Worm (Caenorhabditis elegans): ENCODE data around the gene B0252.3.
"Not testable (repeated sequence)": the region's sequence is repeated elsewhere in the genome, so short reads cannot be mapped to it uniquely, and the experiment has no call there.

B0252.3 gene

DNA sequence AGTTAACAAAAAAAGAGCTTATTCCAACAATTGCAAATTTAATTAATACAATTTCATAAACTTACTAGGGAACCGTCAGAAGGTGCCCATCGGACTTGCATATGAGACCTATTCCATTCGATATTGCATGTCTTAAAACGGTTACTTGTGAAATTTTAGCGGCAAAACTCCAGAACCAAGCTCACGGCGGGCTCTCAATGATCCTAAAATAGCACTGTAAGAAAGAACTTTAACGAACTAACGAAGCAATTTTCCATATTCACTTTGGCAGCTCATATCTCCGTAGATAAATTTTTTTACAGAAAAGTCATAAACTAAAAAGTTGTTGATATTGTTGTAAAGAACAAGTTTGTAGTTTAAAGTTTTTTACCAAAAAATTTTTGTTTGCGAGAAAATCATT is at the start of gene B0252.3:
Gene B0252.3 (minus strand): TSS at position 101 of the 400 bp plus-strand sequence.
- not testable (repeated sequence) for TF ChIP-seq med-1 (GFP tag; optimal IDR thresholded peaks at IDR 0.05; ENCODE audit: insufficient read depth); ztf-29 (GFP tag; IDR thresholded peaks at IDR 0.05); T22C8.4 (GFP tag; IDR thresholded peaks at IDR 0.05)

- TF ChIP-seq cog-1 (tag; optimal IDR thresholded peaks at IDR 0.05) (no peak), flt-1 (GFP tag; IDR thresholded peaks at IDR 0.05) (no peak), tab-1 (GFP tag; IDR thresholded peaks at IDR 0.05) (no peak)
Measured at ce11 chrII:6955084-6955697, 47.6 kb upstream of the B0252.3 start.

DNA sequence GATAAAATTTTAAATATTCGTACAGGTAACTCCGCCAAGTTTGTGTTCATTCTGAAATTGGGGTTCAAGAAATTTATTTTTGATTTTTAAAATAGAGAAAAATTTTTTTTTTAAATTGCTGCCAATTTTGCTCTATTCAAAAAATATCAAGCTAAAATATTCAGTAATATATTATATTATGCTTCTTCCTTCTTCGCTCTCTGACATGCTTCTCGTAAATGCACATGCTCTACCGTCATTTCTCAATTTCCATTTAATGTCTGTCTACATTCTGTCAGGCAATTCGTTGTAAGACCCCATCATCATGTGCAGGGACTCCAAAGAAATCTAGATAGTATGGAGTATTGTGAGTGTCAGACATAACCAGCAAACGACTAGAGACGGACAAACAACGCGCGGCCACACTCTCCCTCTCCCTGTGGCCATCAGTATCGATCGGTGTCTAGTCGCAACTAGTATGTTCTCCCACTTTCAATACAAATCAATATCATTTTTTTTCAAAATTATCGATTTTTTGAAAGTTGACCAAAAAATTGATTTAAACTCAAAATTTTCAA is 43.8 kb upstream of the B0252.3 start, which contains the start of the genes malt-1 and ceh-38:
Gene malt-1 (minus strand): TSS at position 51 of the 557 bp plus-strand sequence.
Gene ceh-38 (plus strand): TSS at position 277 of the 557 bp plus-strand sequence.
- no peak for TF ChIP-seq med-1 (GFP tag; optimal IDR thresholded peaks at IDR 0.05; ENCODE audit: insufficient read depth)
- no peak for TF ChIP-seq ztf-29 (GFP tag; IDR thresholded peaks at IDR 0.05)
- TF ChIP-seq tab-1 (GFP tag; IDR thresholded peaks at IDR 0.05) = no peak
- peak; percentile 91 for TF ChIP-seq cog-1 (tag; optimal IDR thresholded peaks at IDR 0.05)
- peak; percentile 100 for TF ChIP-seq T22C8.4 (GFP tag; IDR thresholded peaks at IDR 0.05)
- peak; percentile 70; the same call in 1 of the 2 replicates for TF ChIP-seq flt-1 (GFP tag; IDR thresholded peaks at IDR 0.05)

- 0 out of 2 replicates have a peak, but pooled peaks have one; percentile 12 for TF ChIP-seq tab-1 (GFP tag; IDR thresholded peaks at IDR 0.05)
- no peak for TF ChIP-seq med-1 (GFP tag; optimal IDR thresholded peaks at IDR 0.05; ENCODE audit: insufficient read depth)
- TF ChIP-seq T22C8.4 (GFP tag; IDR thresholded peaks at IDR 0.05) = peak; percentile 46; the same call in 1 of the 2 replicates
- TF ChIP-seq ztf-23 (GFP tag; IDR thresholded peaks at IDR 0.05) = 0 out of 2 replicates have a peak, but pooled peaks have one; percentile 21
- TF ChIP-seq cog-1 (tag; optimal IDR thresholded peaks at IDR 0.05) = peak; percentile 64
- TF ChIP-seq ztf-29 (GFP tag; IDR thresholded peaks at IDR 0.05) = 0 out of 2 replicates have a peak, but pooled peaks have one; percentile 54
- TF ChIP-seq ref-1 (GFP tag; conservative IDR thresholded peaks at IDR 0.05) = no peak
- TF ChIP-seq flt-1 (GFP tag; IDR thresholded peaks at IDR 0.05) = no peak
- no peak for TF ChIP-seq klf-2 (GFP tag; conservative IDR thresholded peaks at IDR 0.05)
Measured at ce11 chrII:6943299-6944051, 35.9 kb upstream of the B0252.3 start.

- no peak for TF ChIP-seq ztf-29 (GFP tag; IDR thresholded peaks at IDR 0.05)
- no peak for TF ChIP-seq ztf-23 (GFP tag; IDR thresholded peaks at IDR 0.05)
- no peak for TF ChIP-seq klf-2 (GFP tag; conservative IDR thresholded peaks at IDR 0.05)
- no peak for TF ChIP-seq tab-1 (GFP tag; IDR thresholded peaks at IDR 0.05)
- TF ChIP-seq ref-1 (GFP tag; conservative IDR thresholded peaks at IDR 0.05) = no peak
- no peak for TF ChIP-seq med-1 (GFP tag; optimal IDR thresholded peaks at IDR 0.05; ENCODE audit: insufficient read depth)
- no peak for TF ChIP-seq T22C8.4 (GFP tag; IDR thresholded peaks at IDR 0.05)
- TF ChIP-seq flt-1 (GFP tag; IDR thresholded peaks at IDR 0.05) = no peak
- TF ChIP-seq cog-1 (tag; optimal IDR thresholded peaks at IDR 0.05) = no peak
Measured at ce11 chrII:6941520-6941919, 34.0 kb upstream of the B0252.3 start.

ce11 chrII:6940726-6941230 is 33.2 kb upstream of the B0252.3 start:
- TF ChIP-seq klf-2 (GFP tag; conservative IDR thresholded peaks at IDR 0.05) (no peak), cog-1 (tag; optimal IDR thresholded peaks at IDR 0.05) (no peak), ztf-23 (GFP tag; IDR thresholded peaks at IDR 0.05) (no peak), med-1 (GFP tag; optimal IDR thresholded peaks at IDR 0.05; ENCODE audit: insufficient read depth) (no peak), ref-1 (GFP tag; conservative IDR thresholded peaks at IDR 0.05) (no peak), T22C8.4 (GFP tag; IDR thresholded peaks at IDR 0.05) (no peak), ztf-29 (GFP tag; IDR thresholded peaks at IDR 0.05) (no peak), tab-1 (GFP tag; IDR thresholded peaks at IDR 0.05) (no peak), flt-1 (GFP tag; IDR thresholded peaks at IDR 0.05) (no peak)

DNA sequence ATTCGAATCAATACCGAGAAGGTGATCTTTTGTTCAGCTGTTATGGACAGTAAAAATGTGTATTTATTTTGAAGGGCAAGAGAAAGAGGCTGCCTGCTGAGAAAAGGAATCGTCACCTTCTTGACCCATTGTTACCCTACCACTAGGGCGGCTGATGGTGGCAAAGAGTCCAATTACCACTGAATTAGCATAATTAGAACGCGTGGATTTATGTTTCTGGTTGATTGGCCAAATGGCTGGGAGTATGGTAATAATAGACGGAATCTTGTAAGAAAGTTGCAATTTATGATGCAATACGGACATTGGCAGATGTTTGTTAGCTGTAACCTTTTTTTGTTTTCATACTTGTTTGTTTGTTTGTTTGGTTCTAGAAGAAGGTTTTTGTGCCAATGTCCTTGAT is 32.3 kb upstream of the B0252.3 start:
- TF ChIP-seq med-1 (GFP tag; optimal IDR thresholded peaks at IDR 0.05; ENCODE audit: insufficient read depth) (no peak), cog-1 (tag; optimal IDR thresholded peaks at IDR 0.05) (no peak), tab-1 (GFP tag; IDR thresholded peaks at IDR 0.05) (peak; percentile 38; the same call in 1 of the 2 replicates), flt-1 (GFP tag; IDR thresholded peaks at IDR 0.05) (0 out of 2 replicates have a peak, but pooled peaks have one; percentile 7), klf-2 (GFP tag; conservative IDR thresholded peaks at IDR 0.05) (no peak)

DNA sequence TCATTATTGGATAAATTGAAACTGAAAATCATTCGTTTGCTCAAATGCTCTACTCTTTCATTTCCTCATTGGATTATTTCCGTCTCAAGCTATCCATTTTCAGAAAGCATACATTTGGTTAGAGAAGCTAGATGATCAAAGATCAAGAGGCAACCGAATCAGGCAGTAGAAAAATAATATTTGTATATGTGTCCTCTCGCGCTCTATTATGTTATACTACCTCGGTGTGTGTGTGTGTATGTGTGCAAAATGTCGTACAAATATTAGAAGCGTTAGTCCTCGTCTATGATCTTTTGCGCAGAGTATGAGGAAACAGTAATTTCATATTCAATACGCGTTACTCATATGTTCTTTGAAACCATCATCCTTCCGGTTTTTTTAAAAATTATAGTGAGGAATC is 29.5 kb upstream of the B0252.3 start:
- no peak for TF ChIP-seq ztf-29 (GFP tag; IDR thresholded peaks at IDR 0.05)
- TF ChIP-seq ref-1 (GFP tag; conservative IDR thresholded peaks at IDR 0.05) = no peak
- TF ChIP-seq T22C8.4 (GFP tag; IDR thresholded peaks at IDR 0.05) = no peak
- no peak for TF ChIP-seq flt-1 (GFP tag; IDR thresholded peaks at IDR 0.05)
- no peak for TF ChIP-seq klf-2 (GFP tag; conservative IDR thresholded peaks at IDR 0.05)
- TF ChIP-seq ztf-23 (GFP tag; IDR thresholded peaks at IDR 0.05) = no peak
- TF ChIP-seq med-1 (GFP tag; optimal IDR thresholded peaks at IDR 0.05; ENCODE audit: insufficient read depth) = peak; percentile 9

DNA sequence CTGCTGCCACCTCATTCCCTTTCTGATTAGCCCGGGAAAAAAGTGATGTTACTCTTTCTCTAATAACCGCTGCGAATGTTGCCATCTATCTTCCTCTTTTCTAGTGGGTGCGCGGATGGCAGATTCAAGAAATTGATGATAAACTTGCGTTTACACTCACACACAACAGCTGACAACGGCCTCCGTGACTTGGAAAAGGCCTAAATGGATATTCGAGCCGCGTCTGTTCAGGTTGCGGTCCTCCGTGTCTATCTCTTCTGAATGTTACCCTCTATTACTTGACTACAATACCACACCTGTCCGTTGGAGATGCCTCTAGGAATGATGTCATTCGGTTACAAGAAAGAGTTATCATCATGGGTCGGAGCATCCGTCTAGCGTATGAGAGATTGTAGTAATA is 29.0 kb upstream of the B0252.3 start:
- TF ChIP-seq tab-1 (GFP tag; IDR thresholded peaks at IDR 0.05) (no peak), ztf-23 (GFP tag; IDR thresholded peaks at IDR 0.05) (no peak), med-1 (GFP tag; optimal IDR thresholded peaks at IDR 0.05; ENCODE audit: insufficient read depth) (no peak), ref-1 (GFP tag; conservative IDR thresholded peaks at IDR 0.05) (no peak), cog-1 (tag; optimal IDR thresholded peaks at IDR 0.05) (no peak), klf-2 (GFP tag; conservative IDR thresholded peaks at IDR 0.05) (no peak), T22C8.4 (GFP tag; IDR thresholded peaks at IDR 0.05) (no peak), flt-1 (GFP tag; IDR thresholded peaks at IDR 0.05) (no peak), ztf-29 (GFP tag; IDR thresholded peaks at IDR 0.05) (no peak)
